Fruit fly (Drosophila melanogaster): ENCODE results near the gene Uros2.

The Uros2 gene

dm6 chr3R:15794258-15794727, 6.0 kb downstream of the Uros2 start (continued):
- no peak for TF ChIP-seq Deaf1 (tag; optimal IDR thresholded peaks at IDR 0.05)
- TF ChIP-seq D19B (GFP tag; optimal IDR thresholded peaks at IDR 0.05), result no peak
- TF ChIP-seq otp (GFP tag; IDR thresholded peaks at IDR 0.05), result no peak
- no peak for TF ChIP-seq gsb-n (tag; optimal IDR thresholded peaks at IDR 0.05)
- peak; percentile 53 for TF ChIP-seq ewg (GFP tag; optimal IDR thresholded peaks at IDR 0.05)
- TF ChIP-seq twi (tag; optimal IDR thresholded peaks at IDR 0.05), result peak; percentile 77
- TF ChIP-seq Hsf (GFP tag; optimal IDR thresholded peaks at IDR 0.05), result no peak
- TF ChIP-seq HLH54F (GFP tag; optimal IDR thresholded peaks at IDR 0.05), result peak; percentile 37
- TF ChIP-seq gt (GFP tag; IDR thresholded peaks at IDR 0.05), result no peak
- no peak for TF ChIP-seq eve (GFP tag; optimal IDR thresholded peaks at IDR 0.05)
- TF ChIP-seq da (GFP tag; optimal IDR thresholded peaks at IDR 0.05), result peak; percentile 22
- TF ChIP-seq NC2β (GFP tag; optimal IDR thresholded peaks at IDR 0.05), result no peak
- TF ChIP-seq CG10543 (GFP tag; optimal IDR thresholded peaks at IDR 0.05), result peak; percentile 70
- no peak for TF ChIP-seq ssp (GFP tag; IDR thresholded peaks at IDR 0.05)
- TF ChIP-seq ase (GFP tag; IDR thresholded peaks at IDR 0.05), result no peak
- no peak for TF ChIP-seq CG9215 (GFP tag; IDR thresholded peaks at IDR 0.05)
- no peak for TF ChIP-seq Usf (GFP tag; optimal IDR thresholded peaks at IDR 0.05)
- TF ChIP-seq Hr78 (GFP tag; optimal IDR thresholded peaks at IDR 0.05), result no peak
- peak; percentile 47 for TF ChIP-seq CG12942 (GFP tag; optimal IDR thresholded peaks at IDR 0.05)
- TF ChIP-seq Bteb2 (GFP tag; optimal IDR thresholded peaks at IDR 0.05), result no peak
- no peak for TF ChIP-seq Ssrp (tag; optimal IDR thresholded peaks at IDR 0.05)
- no peak for TF ChIP-seq CG7357 (GFP tag; IDR thresholded peaks at IDR 0.05)
- TF ChIP-seq CG5953 (GFP tag; IDR thresholded peaks at IDR 0.05), result 0 out of 2 replicates have a peak, but pooled peaks have one; percentile 25
- TF ChIP-seq pzg (GFP tag; optimal IDR thresholded peaks at IDR 0.05), result no peak
- no peak for TF ChIP-seq CG8944 (GFP tag; optimal IDR thresholded peaks at IDR 0.05)
- no peak for TF ChIP-seq sr (GFP tag; IDR thresholded peaks at IDR 0.05)
- peak; percentile 5 for TF ChIP-seq CG1602 (GFP tag; optimal IDR thresholded peaks at IDR 0.05)
- no peak for TF ChIP-seq Lim3 (GFP tag; IDR thresholded peaks at IDR 0.05)
- TF ChIP-seq slbo (GFP tag; IDR thresholded peaks at IDR 0.05), result peak; percentile 27; the same call in 1 of the 2 replicates
- TF ChIP-seq insv (GFP tag; optimal IDR thresholded peaks at IDR 0.05), result peak in 1 of 2 experiments; percentile 10
- no peak for TF ChIP-seq Sry-β (GFP tag; optimal IDR thresholded peaks at IDR 0.05)
- no peak for TF ChIP-seq CG12391 (tag; optimal IDR thresholded peaks at IDR 0.05)
- no peak for TF ChIP-seq Nf-YA (GFP tag; IDR thresholded peaks at IDR 0.05)
- TF ChIP-seq tx (GFP tag; optimal IDR thresholded peaks at IDR 0.05), result no peak
- TF ChIP-seq ranshi (GFP tag; IDR thresholded peaks at IDR 0.05), result peak; percentile 35; the same call in 1 of the 2 replicates
- TF ChIP-seq Six4 (GFP tag; optimal IDR thresholded peaks at IDR 0.05), result no peak
- peak; percentile 39 for TF ChIP-seq Nf-YC (tag; optimal IDR thresholded peaks at IDR 0.05)
- TF ChIP-seq Gsc (GFP tag; IDR thresholded peaks at IDR 0.05), result no peak
- peak; percentile 41 for TF ChIP-seq gem (tag; optimal IDR thresholded peaks at IDR 0.05)
- TF ChIP-seq Dad (GFP tag; optimal IDR thresholded peaks at IDR 0.05), result peak; percentile 10
- no peak for TF ChIP-seq CG8281 (tag; optimal IDR thresholded peaks at IDR 0.05)
- TF ChIP-seq aop (GFP tag; IDR thresholded peaks at IDR 0.05), result no peak
- peak; percentile 48 for TF ChIP-seq Meics (GFP tag; optimal IDR thresholded peaks at IDR 0.05)
- no peak for TF ChIP-seq gcm2 (GFP tag; optimal IDR thresholded peaks at IDR 0.05)
- no peak for TF ChIP-seq C15 (GFP tag; IDR thresholded peaks at IDR 0.05)
- TF ChIP-seq CG6689 (GFP tag; IDR thresholded peaks at IDR 0.05), result peak; percentile 17; the same call in 1 of the 2 replicates
- peak; percentile 22 for TF ChIP-seq eyg (GFP tag; optimal IDR thresholded peaks at IDR 0.05)
- TF ChIP-seq CG14441 (GFP tag; IDR thresholded peaks at IDR 0.05), result peak; percentile 26; the same call in 1 of the 2 replicates
- TF ChIP-seq ham (GFP tag; IDR thresholded peaks at IDR 0.05), result no peak
- TF ChIP-seq CG8924 (tag; optimal IDR thresholded peaks at IDR 0.05), result peak; percentile 45
- TF ChIP-seq esg (GFP tag; conservative IDR thresholded peaks at IDR 0.05), result no peak
- peak; percentile 50 for TF ChIP-seq CG1832 (GFP tag; optimal IDR thresholded peaks at IDR 0.05)

Data from whole organism, embryonic.